Worm (Caenorhabditis elegans) whole organism, L4/young adult: ENCODE data around the gene H08J19.1.

Source experiments
- W03F9.2 ChIP-seq: fragments of 150-350 bp; optimal IDR thresholded peaks from 2 replicates; lab custom pipeline; 2014; ENCODE audit warnings: missing biosample characterization, missing genetic modification characterization
- him-1 ChIP-seq: sonication (generic microtip); optimal IDR thresholded peaks from 2 replicates; lab custom pipeline; 2016; ENCODE audit warnings: missing genotype, missing genetic modification reagents, missing genetic modification characterization, missing compliant biosample characterization

DNA sequence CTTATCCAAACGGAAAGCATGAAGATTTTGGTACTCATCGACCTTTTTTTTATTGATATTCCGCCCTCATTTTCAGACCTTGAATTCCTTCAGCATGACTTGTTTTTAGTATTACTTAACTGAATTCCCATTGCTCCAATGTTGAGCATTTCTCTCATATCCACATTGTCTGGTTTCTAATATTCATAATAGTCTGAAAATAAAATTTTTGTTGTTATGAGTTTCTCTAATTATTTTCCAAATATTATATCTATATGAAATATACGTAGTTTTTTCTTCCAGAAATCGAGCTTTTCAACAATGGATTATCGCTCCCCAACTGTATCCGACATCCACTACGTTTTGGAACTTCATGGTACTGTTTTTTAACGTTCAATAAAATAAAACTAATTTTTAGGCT lies at the start of gene H08J19.1:
- TF ChIP-seq W03F9.2 (tag; lab: Kevin White, UChicago) (no peak), him-1 (tag; lab: Kevin White, UChicago) (no peak)
